Worm (Caenorhabditis elegans): ENCODE results near the gene F38H4.3.
A peak's percentile ranks its signal among the peaks of the same experiment; 100 is the strongest.

The F38H4.3 gene

ce11 chrIV:11857159-11857565 lies 14.9 kb downstream of the F38H4.3 start (continued):
- no peak for TF ChIP-seq nhr-12 (tag; optimal IDR thresholded peaks at IDR 0.05)
- peak; percentile 42 for TF ChIP-seq mab-5 (tag; optimal IDR thresholded peaks at IDR 0.05)
- no peak for TF ChIP-seq nhr-10 (tag; optimal IDR thresholded peaks at IDR 0.05)
- TF ChIP-seq sma-9 (GFP tag; optimal IDR thresholded peaks at IDR 0.05) = peak; percentile 72
- TF ChIP-seq sma-9 (tag; optimal IDR thresholded peaks at IDR 0.05) = no peak
- no peak for TF ChIP-seq peb-1 (tag; optimal IDR thresholded peaks at IDR 0.05)
- no peak for TF ChIP-seq elt-1 (tag; optimal IDR thresholded peaks at IDR 0.05)
- no peak for TF ChIP-seq ZK546.5 (tag; optimal IDR thresholded peaks at IDR 0.05)
- TF ChIP-seq nhr-23 (tag; optimal IDR thresholded peaks at IDR 0.05) = no peak
- peak; percentile 38 to 78 for TF ChIP-seq lsy-2 (tag; optimal IDR thresholded peaks at IDR 0.05)
- peak; percentile 26 for TF ChIP-seq sma-3 (GFP tag; optimal IDR thresholded peaks at IDR 0.05)
- TF ChIP-seq nhr-6 (tag; optimal IDR thresholded peaks at IDR 0.05) = peak; percentile 16

- TF ChIP-seq Y55F3AM.14 (GFP tag; optimal IDR thresholded peaks at IDR 0.05) = no peak
- TF ChIP-seq blmp-1 (tag; optimal IDR thresholded peaks at IDR 0.05; ENCODE audit: insufficient read depth) = no peak
- no peak for TF ChIP-seq ZK546.5 (tag; optimal IDR thresholded peaks at IDR 0.05)
- TF ChIP-seq mdl-1 (tag; optimal IDR thresholded peaks at IDR 0.05) = no peak
- no peak for TF ChIP-seq unc-39 (tag; optimal IDR thresholded peaks at IDR 0.05)
- TF ChIP-seq R02D3.7 (tag; optimal IDR thresholded peaks at IDR 0.05) = no peak
- TF ChIP-seq nhr-129 (tag; optimal IDR thresholded peaks at IDR 0.05) = no peak
- TF ChIP-seq alr-1 (tag; optimal IDR thresholded peaks at IDR 0.05) = no peak
- TF ChIP-seq nhr-6 (tag; optimal IDR thresholded peaks at IDR 0.05) = no peak
Observed at ce11 chrIV:11858142-11858541, 15.9 kb downstream of the F38H4.3 start, which contains the start of gene let-92. let-92 (plus strand) TSS chrIV:11858442.

- TF ChIP-seq nhr-21 (tag; optimal IDR thresholded peaks at IDR 0.05) (peak; percentile 10), elt-1 (tag; optimal IDR thresholded peaks at IDR 0.05) (no peak), unc-62 (GFP tag; optimal IDR thresholded peaks at IDR 0.05) (no peak), aly-2 (tag; optimal IDR thresholded peaks at IDR 0.05) (no peak), crh-2 (tag; optimal IDR thresholded peaks at IDR 0.05) (peak; percentile 24), ama-1 (optimal IDR thresholded peaks at IDR 0.05) (no peak), dmd-4 (tag; optimal IDR thresholded peaks at IDR 0.05) (no peak), ztf-4 (tag; optimal IDR thresholded peaks at IDR 0.05) (no peak), unc-55 (GFP tag; optimal IDR thresholded peaks at IDR 0.05) (peak; percentile 49), mbf-1 (tag; optimal IDR thresholded peaks at IDR 0.05) (no peak), peb-1 (tag; optimal IDR thresholded peaks at IDR 0.05) (no peak), sem-4 (tag; optimal IDR thresholded peaks at IDR 0.05) (no peak), nhr-10 (tag; optimal IDR thresholded peaks at IDR 0.05) (no peak), fos-1 (tag; optimal IDR thresholded peaks at IDR 0.05) (no peak), blmp-1 (tag; optimal IDR thresholded peaks at IDR 0.05; ENCODE audit: insufficient read depth) (peak; percentile 8), nhr-25 (tag; optimal IDR thresholded peaks at IDR 0.05) (peak; percentile 15), egl-27 (tag; optimal IDR thresholded peaks at IDR 0.05) (no peak), mab-5 (tag; optimal IDR thresholded peaks at IDR 0.05) (no peak), sma-3 (GFP tag; optimal IDR thresholded peaks at IDR 0.05) (no peak)
Observed at ce11 chrIV:11859995-11860605, 17.9 kb downstream of the F38H4.3 start, which contains the start of gene mob-1. mob-1 (plus strand) TSS chrIV:11860555.

- peak; percentile 12 for TF ChIP-seq F13H6.1 (tag; optimal IDR thresholded peaks at IDR 0.05)
- TF ChIP-seq skn-1 (tag; optimal IDR thresholded peaks at IDR 0.05) = no peak
- no peak for TF ChIP-seq Y55F3AM.14 (GFP tag; optimal IDR thresholded peaks at IDR 0.05)
- TF ChIP-seq ama-1 (optimal IDR thresholded peaks at IDR 0.05) = no peak
- TF ChIP-seq C34F6.9 (tag; optimal IDR thresholded peaks at IDR 0.05) = peak; percentile 2
- TF ChIP-seq nhr-23 (tag; optimal IDR thresholded peaks at IDR 0.05) = no peak
- no peak for TF ChIP-seq aly-2 (tag; optimal IDR thresholded peaks at IDR 0.05)
- peak; percentile 42 for TF ChIP-seq fos-1 (tag; optimal IDR thresholded peaks at IDR 0.05)
- TF ChIP-seq ztf-11 (tag; optimal IDR thresholded peaks at IDR 0.05) = no peak
- TF ChIP-seq blmp-1 (tag; optimal IDR thresholded peaks at IDR 0.05; ENCODE audit: insufficient read depth) = no peak
Observed at ce11 chrIV:11863428-11863827, 21.2 kb downstream of the F38H4.3 start.
